Worm (Caenorhabditis elegans) whole organism, L4 larva: Measurements from ENCODE around the gene gly-13.
A peak's percentile ranks its signal among the peaks of the same experiment; 100 is the strongest.

ENCODE experiments used
- F10B5.3 ChIP-seq: sonication (generic microtip); optimal IDR thresholded peaks from 2 replicates; lab custom pipeline; 2016; ENCODE audit warnings: mild to moderate bottlenecking, missing genetic modification characterization, missing compliant biosample characterization
- F44E2.7 ChIP-seq: fragments of 200-800 bp; sonication (Bioruptor generic); IDR thresholded peaks from 2 replicates; pipeline ENCODE4 v2.1.2; 2022; ENCODE audit warnings: missing genetic modification characterization, missing compliant biosample characterization
- Y105C5A.15 ChIP-seq: fragments of 200-800 bp; sonication (Bioruptor generic); IDR thresholded peaks from 2 replicates; pipeline ENCODE4 v1.3.6; 2022; ENCODE audit warnings: missing genetic modification characterization, missing compliant biosample characterization
- Y5F2A.4 ChIP-seq: fragments of 200-800 bp; sonication (Bioruptor generic); optimal IDR thresholded peaks from 2 replicates; lab custom pipeline; 2018; ENCODE audit warnings: mild to moderate bottlenecking, missing genetic modification characterization, missing compliant biosample characterization
- ZK337.2 ChIP-seq: fragments of 200-800 bp; sonication (Bioruptor generic); IDR thresholded peaks from 2 replicates; pipeline ENCODE4 v1.3.6; 2022; ENCODE audit warnings: missing genetic modification reagents, missing genetic modification characterization, missing compliant biosample characterization
- aha-1 ChIP-seq: fragments of 150-350 bp; peaks from one replicate; lab custom pipeline; 2014; ENCODE audit warnings: missing biosample characterization, missing genetic modification characterization
- attf-4 ChIP-seq: sonication (generic microtip); optimal IDR thresholded peaks from 3 replicates; lab custom pipeline; 2017; ENCODE audit warnings: missing biosample characterization, missing genetic modification characterization
- ceh-28 ChIP-seq: fragments of 150-350 bp; optimal IDR thresholded peaks from 2 replicates; lab custom pipeline; 2014; ENCODE audit warnings: missing biosample characterization, missing genetic modification reagents, missing genetic modification characterization
- ceh-44 ChIP-seq: fragments of 200-800 bp; sonication (Bioruptor generic); IDR thresholded peaks from 2 replicates; pipeline ENCODE4 v1.3.6; 2022; ENCODE audit warnings: missing genetic modification reagents, missing genetic modification characterization, missing compliant biosample characterization
- ces-1 ChIP-seq: fragments of 150-350 bp; sonication (generic microtip); optimal IDR thresholded peaks from 4 replicates; lab custom pipeline; 2014; ENCODE audit warnings: missing biosample characterization, missing genetic modification reagents, missing genetic modification characterization
- cey-2 ChIP-seq: sonication (generic microtip); optimal IDR thresholded peaks from 3 replicates; lab custom pipeline; 2017; ENCODE audit warnings: missing genetic modification characterization, mild to moderate bottlenecking, missing compliant biosample characterization, antibody characterized with exemption, borderline replicate concordance; ENCODE audit not compliant: insufficient read depth
- ctbp-1 ChIP-seq: fragments of 200-800 bp; sonication (Bioruptor generic); IDR thresholded peaks from 2 replicates; pipeline ENCODE4 v1.3.6; 2022; ENCODE audit warnings: missing genetic modification reagents, missing genetic modification characterization, missing compliant biosample characterization
- daf-12 ChIP-seq: fragments of 150-350 bp; optimal IDR thresholded peaks from 2 replicates; lab custom pipeline; 2014; ENCODE audit warnings: missing biosample characterization, missing genetic modification reagents, missing genetic modification characterization
- daf-19 ChIP-seq: fragments of 200-800 bp; sonication (Bioruptor generic); conservative IDR thresholded peaks from 2 replicates; pipeline ENCODE4 v1.3.6; 2022; ENCODE audit warnings: missing genetic modification characterization, missing compliant biosample characterization
- dmd-6 ChIP-seq: fragments of 200-800 bp; sonication (Bioruptor generic); IDR thresholded peaks from 2 replicates; pipeline ENCODE4 v1.3.6; 2022; ENCODE audit warnings: missing genetic modification reagents, missing genetic modification characterization, missing compliant biosample characterization
- dmd-9 ChIP-seq: fragments of 200-800 bp; sonication (Bioruptor generic); IDR thresholded peaks from 2 replicates; pipeline ENCODE4 v1.3.6; 2022; ENCODE audit warnings: missing genetic modification reagents, missing genetic modification characterization, missing compliant biosample characterization
- dpl-1 ChIP-seq: fragments of 150-350 bp; optimal IDR thresholded peaks from 2 replicates; lab custom pipeline; 2014; ENCODE audit warnings: missing biosample characterization, missing genetic modification reagents, missing genetic modification characterization
- fos-1 ChIP-seq: fragments of 150-350 bp; optimal IDR thresholded peaks from 2 replicates; lab custom pipeline; 2014; ENCODE audit warnings: missing biosample characterization, missing genetic modification characterization
- hif-1 ChIP-seq, 2 experiments: sonication (generic microtip); optimal IDR thresholded peaks; 2 replicates each; lab custom pipeline; 2016 to 2017; ENCODE audit warnings: missing compliant biosample characterization in 2 of 2, missing genetic modification characterization in 2 of 2, missing genetic modification reagents in 2 of 2, missing genotype in 2 of 2, mild to moderate bottlenecking in 1 of 2
- hlh-11 ChIP-seq: fragments of 200-800 bp; sonication (Bioruptor generic); optimal IDR thresholded peaks from 2 replicates; lab custom pipeline; 2018; ENCODE audit warnings: mild to moderate bottlenecking, missing genetic modification characterization, missing compliant biosample characterization
- hlh-30 ChIP-seq: sonication (generic microtip); optimal IDR thresholded peaks from 2 replicates; lab custom pipeline; 2017; ENCODE audit warnings: antibody characterized with exemption, mild to moderate bottlenecking, missing genetic modification characterization, missing compliant biosample characterization; ENCODE audit not compliant: insufficient read depth
- hmg-1.1 ChIP-seq: fragments of 200-800 bp; sonication (Bioruptor generic); IDR thresholded peaks from 2 replicates; pipeline ENCODE4 v1.3.6; 2022; ENCODE audit warnings: missing genetic modification reagents, missing genetic modification characterization, missing compliant biosample characterization
- lin-1 ChIP-seq: fragments of 200-800 bp; sonication (Bioruptor generic); IDR thresholded peaks from 2 replicates; pipeline ENCODE4 v1.3.6; 2022; ENCODE audit warnings: missing genetic modification reagents, missing genetic modification characterization, missing compliant biosample characterization
- lin-29 ChIP-seq: fragments of 200-800 bp; sonication (Bioruptor generic); IDR thresholded peaks from 2 replicates; pipeline ENCODE4 v1.3.6; 2022; ENCODE audit warnings: missing genetic modification reagents, missing genetic modification characterization, missing compliant biosample characterization
- lin-38 ChIP-seq: fragments of 200-800 bp; sonication (Bioruptor generic); IDR thresholded peaks from 2 replicates; pipeline ENCODE4 v1.3.6; 2022; ENCODE audit warnings: missing genetic modification reagents, missing genetic modification characterization, missing compliant biosample characterization
- lir-3 ChIP-seq: sonication (generic microtip); optimal IDR thresholded peaks from 2 replicates; lab custom pipeline; 2016; ENCODE audit warnings: mild to moderate bottlenecking, missing genetic modification characterization, missing compliant biosample characterization
- lsy-2 ChIP-seq, 2 experiments: fragments of 150-350 bp in 1 of 2; sonication (generic microtip) in 1 of 2; optimal IDR thresholded peaks; 2 replicates each; lab custom pipeline; 2014 to 2017; ENCODE audit warnings: missing biosample characterization in 2 of 2, missing genetic modification characterization in 2 of 2
- mdl-1 ChIP-seq, 2 experiments: fragments of 150-350 bp in 1 of 2; sonication (generic microtip) in 1 of 2; optimal IDR thresholded peaks; 2 replicates each; lab custom pipeline; 2014 to 2017; ENCODE audit warnings: missing biosample characterization in 2 of 2, missing genetic modification characterization in 2 of 2
- nhr-25 ChIP-seq: sonication (generic microtip); optimal IDR thresholded peaks from 2 replicates; lab custom pipeline; 2017; ENCODE audit warnings: missing genetic modification characterization, mild to moderate bottlenecking, missing compliant biosample characterization, antibody characterized with exemption, moderate library complexity, borderline replicate concordance; ENCODE audit not compliant: insufficient read depth
- nhr-28 ChIP-seq: fragments of 150-350 bp; optimal IDR thresholded peaks from 2 replicates; lab custom pipeline; 2014; ENCODE audit warnings: missing biosample characterization, missing genetic modification characterization
- php-3 ChIP-seq: fragments of 200-800 bp; sonication (Bioruptor generic); IDR thresholded peaks from 2 replicates; pipeline ENCODE4 v1.3.6; 2022; ENCODE audit warnings: missing genetic modification reagents, missing genetic modification characterization, missing compliant biosample characterization
- rbr-2 ChIP-seq: sonication (generic microtip); optimal IDR thresholded peaks from 2 replicates; lab custom pipeline; 2016; ENCODE audit warnings: missing genotype, missing genetic modification characterization, missing compliant biosample characterization
- sdz-12 ChIP-seq: fragments of 200-800 bp; sonication (Bioruptor generic); optimal IDR thresholded peaks from 2 replicates; lab custom pipeline; 2018; ENCODE audit warnings: mild to moderate bottlenecking, missing genetic modification characterization, missing compliant biosample characterization
- set-16 ChIP-seq: fragments of 200-800 bp; sonication (Bioruptor generic); IDR thresholded peaks from 2 replicates; pipeline ENCODE4 v1.3.6; 2022; ENCODE audit warnings: missing genetic modification reagents, missing genetic modification characterization, missing compliant biosample characterization
- vab-7 ChIP-seq: fragments of 200-800 bp; sonication (Bioruptor generic); IDR thresholded peaks from 2 replicates; pipeline ENCODE4 v1.3.6; 2022; ENCODE audit warnings: missing genetic modification reagents, missing genetic modification characterization, missing compliant biosample characterization
- zfp-3 ChIP-seq: fragments of 200-800 bp; sonication (Bioruptor generic); conservative IDR thresholded peaks from 2 replicates; pipeline ENCODE4 v1.3.6; 2022; ENCODE audit warnings: missing genetic modification reagents, missing genetic modification characterization, missing compliant biosample characterization
- zip-11 ChIP-seq: fragments of 200-800 bp; sonication (Bioruptor generic); IDR thresholded peaks from 2 replicates; pipeline ENCODE4 v1.3.6; 2022; ENCODE audit warnings: missing genetic modification characterization, missing compliant biosample characterization
- zip-2 ChIP-seq: fragments of 150-350 bp; optimal IDR thresholded peaks from 2 replicates; lab custom pipeline; 2014; ENCODE audit warnings: missing biosample characterization, missing genetic modification characterization
- ztf-11 ChIP-seq: fragments of 150-350 bp; optimal IDR thresholded peaks from 2 replicates; lab custom pipeline; 2014; ENCODE audit warnings: missing biosample characterization, missing genetic modification characterization

gly-13 gene

DNA sequence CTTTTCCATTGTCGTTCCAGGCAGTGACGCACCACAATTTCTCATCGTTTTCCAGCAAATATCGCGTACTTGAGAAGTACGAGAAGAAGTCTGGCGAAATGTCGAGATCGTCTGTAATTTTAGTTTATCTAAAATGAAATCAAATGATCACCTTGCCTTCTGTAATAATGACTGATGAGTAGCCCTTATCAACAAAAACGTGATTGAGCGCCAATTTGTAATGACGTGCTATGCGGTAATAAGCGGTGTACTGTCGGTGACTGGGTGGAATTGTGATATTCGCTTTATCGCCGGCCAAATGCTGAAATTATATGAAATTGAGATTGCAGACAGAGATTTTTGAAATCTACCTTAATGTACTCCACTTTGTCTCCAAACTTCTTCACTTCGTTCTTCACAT, 951 bp downstream of the gly-13 start (continued):
- TF ChIP-seq dmd-9 (GFP tag; lab: Robert Waterston, UW) (no peak), lin-29 (GFP tag; lab: Robert Waterston, UW) (no peak), hif-1 (tag; optimal IDR thresholded peaks at IDR 0.05; lab: Kevin White, UChicago) (no peak), hlh-11 (tag; lab: Kevin White, UChicago) (peak; percentile 31), Y105C5A.15 (no peak), nhr-28 (tag; lab: Kevin White, UChicago) (peak; percentile 40), F44E2.7 (GFP tag; lab: Robert Waterston, UW) (no peak), zfp-3 (no peak), cey-2 (tag; lab: Kevin White, UChicago) (no peak), ceh-44 (GFP tag; lab: Robert Waterston, UW) (no peak), dpl-1 (GFP tag; lab: Kevin White, UChicago) (no peak), ctbp-1 (GFP tag; lab: Robert Waterston, UW) (no peak), ztf-11 (no peak), hlh-30 (tag; lab: Kevin White, UChicago) (peak; percentile 27), daf-19 (GFP tag; lab: Robert Waterston, UW) (no peak), zip-11 (GFP tag; lab: Robert Waterston, UW) (no peak), lsy-2 (tag; optimal IDR thresholded peaks at IDR 0.05; lab: Kevin White, UChicago) (no peak), nhr-25 (tag; lab: Kevin White, UChicago) (no peak), daf-12 (tag; lab: Kevin White, UChicago) (no peak), ceh-28 (tag; lab: Kevin White, UChicago) (no peak), dmd-6 (peak; percentile 60), lin-38 (GFP tag; lab: Robert Waterston, UW) (no peak), sdz-12 (no peak), attf-4 (tag; lab: Kevin White, UChicago) (no peak), rbr-2 (no peak)

DNA sequence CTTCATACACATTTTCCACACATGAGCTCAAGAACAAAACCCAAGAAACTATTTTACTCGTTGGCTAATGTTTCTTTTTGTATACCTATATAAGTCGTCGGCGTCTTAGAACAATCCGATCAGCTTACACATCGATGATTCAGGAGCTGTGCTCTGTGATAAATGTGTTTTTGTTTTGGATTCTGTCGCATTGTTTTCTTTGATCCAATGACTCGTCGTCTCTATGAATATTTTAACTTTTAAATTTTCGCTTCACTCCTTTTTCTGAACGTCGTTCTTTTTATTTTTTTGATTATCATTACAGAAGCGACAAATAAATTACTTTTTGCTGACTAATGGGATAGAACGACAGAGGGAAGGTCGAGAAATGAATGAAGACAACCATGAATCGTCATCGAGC, 5.1 kb downstream of the gly-13 start, which contains the start of gene B0416.3:
B0416.3 (plus strand) TSS at position 301 of the 400 bp plus-strand sequence.
- TF ChIP-seq Y5F2A.4 (no peak), lir-3 (tag; lab: Kevin White, UChicago) (no peak), rbr-2 (no peak), set-16 (GFP tag; lab: Robert Waterston, UW) (no peak), php-3 (GFP tag; lab: Robert Waterston, UW) (no peak), fos-1 (tag; lab: Kevin White, UChicago) (no peak), ces-1 (GFP tag; lab: Kevin White, UChicago) (no peak), dpl-1 (GFP tag; lab: Kevin White, UChicago) (no peak), F10B5.3 (tag; lab: Kevin White, UChicago) (no peak), aha-1 (tag; lab: Kevin White, UChicago) (no peak), ztf-11 (no peak), zip-2 (tag; lab: Kevin White, UChicago) (no peak), vab-7 (GFP tag; lab: Robert Waterston, UW) (no peak), lin-1 (GFP tag; lab: Robert Waterston, UW) (no peak), hmg-1.1 (GFP tag; lab: Robert Waterston, UW) (no peak), hlh-11 (tag; lab: Kevin White, UChicago) (no peak), ZK337.2 (no peak), mdl-1 (tag; optimal IDR thresholded peaks at IDR 0.05; lab: Kevin White, UChicago) (no peak)
